Fruit fly (Drosophila melanogaster) whole organism, adult: Measurements from ENCODE around the gene CG8004.

ENCODE experiments used
- CG11617 ChIP-seq: fragments of 200-800 bp; sonication (Bioruptor generic); optimal IDR thresholded peaks from 2 replicates; lab custom pipeline; 2017; ENCODE audit warnings: mild to moderate bottlenecking, missing biosample characterization, missing genetic modification reagents, missing genetic modification characterization
- CG12768 ChIP-seq: fragments of 200-800 bp; sonication (Bioruptor generic); optimal IDR thresholded peaks from 2 replicates; lab custom pipeline; 2017; ENCODE audit warnings: missing biosample characterization, missing genetic modification characterization, mild to moderate bottlenecking, moderate library complexity, missing genetic modification reagents
- CG14711 ChIP-seq: fragments of 200-800 bp; sonication (Bioruptor generic); optimal IDR thresholded peaks from 2 replicates; lab custom pipeline; 2018; ENCODE audit warnings: missing biosample characterization, mild to moderate bottlenecking, missing genetic modification characterization, moderate library complexity
- CG1620 ChIP-seq: fragments of 200-800 bp; sonication (Bioruptor generic); optimal IDR thresholded peaks from 2 replicates; lab custom pipeline; 2016; ENCODE audit warnings: missing biosample characterization, missing genetic modification characterization
- CG33017 ChIP-seq: fragments of 200-800 bp; sonication (Bioruptor generic); optimal IDR thresholded peaks from 2 replicates; lab custom pipeline; 2018; ENCODE audit warnings: missing biosample characterization, mild to moderate bottlenecking, missing genetic modification characterization, moderate library complexity
- CG5204 ChIP-seq: fragments of 200-800 bp; sonication (Bioruptor generic); optimal IDR thresholded peaks from 2 replicates; lab custom pipeline; 2016; ENCODE audit warnings: missing biosample characterization, missing genetic modification characterization
- CG7045 ChIP-seq: fragments of 200-800 bp; sonication (Bioruptor generic); optimal IDR thresholded peaks from 2 replicates; lab custom pipeline; 2017; ENCODE audit warnings: missing biosample characterization, mild to moderate bottlenecking, missing genetic modification characterization
- CG7101 ChIP-seq: fragments of 200-800 bp; sonication (Bioruptor generic); optimal IDR thresholded peaks from 2 replicates; lab custom pipeline; 2018; ENCODE audit warnings: missing biosample characterization, mild to moderate bottlenecking, missing genetic modification characterization, moderate library complexity
- Clk ChIP-seq: fragments of 200-800 bp; sonication (Bioruptor generic); optimal IDR thresholded peaks from 2 replicates; lab custom pipeline; 2017; ENCODE audit warnings: missing biosample characterization, missing genetic modification characterization
- Crg-1 ChIP-seq: fragments of 200-800 bp; sonication (Bioruptor generic); optimal IDR thresholded peaks from 2 replicates; lab custom pipeline; 2016; ENCODE audit warnings: missing biosample characterization, missing genetic modification characterization
- Hr96 ChIP-seq: fragments of 200-800 bp; sonication (Bioruptor generic); optimal IDR thresholded peaks from 2 replicates; lab custom pipeline; 2016; ENCODE audit warnings: missing biosample characterization, missing genetic modification characterization
- Mnt ChIP-seq: fragments of 200-800 bp; sonication (Bioruptor generic); optimal IDR thresholded peaks from 2 replicates; lab custom pipeline; 2016; ENCODE audit warnings: missing biosample characterization, mild to moderate bottlenecking, missing genetic modification characterization
- bab1 ChIP-seq: fragments of 200-800 bp; sonication (Bioruptor generic); optimal IDR thresholded peaks from 3 replicates; lab custom pipeline; 2019; ENCODE audit warnings: missing biosample characterization, mild to moderate bottlenecking, missing genetic modification characterization, moderate library complexity
- cic ChIP-seq: fragments of 200-800 bp; sonication (Bioruptor generic); optimal IDR thresholded peaks from 2 replicates; lab custom pipeline; 2017; ENCODE audit warnings: missing biosample characterization, mild to moderate bottlenecking, missing genetic modification characterization, moderate library complexity
- cnc ChIP-seq, 2 experiments: fragments of >200 bp; optimal IDR thresholded peaks; 2 replicates each; lab custom pipeline; 2017
- kay ChIP-seq: fragments of 200-800 bp; sonication (Bioruptor generic); peaks from one replicate; lab custom pipeline; 2016; ENCODE audit warnings: missing biosample characterization, missing genetic modification characterization, borderline replicate concordance
- ovo ChIP-seq: fragments of 200-800 bp; sonication (Bioruptor generic); optimal IDR thresholded peaks from 2 replicates; lab custom pipeline; 2016; ENCODE audit warnings: missing biosample characterization, missing genetic modification characterization
- pad ChIP-seq: fragments of 200-800 bp; sonication (Bioruptor generic); optimal IDR thresholded peaks from 3 replicates; lab custom pipeline; 2017; ENCODE audit warnings: missing biosample characterization, missing genetic modification characterization, mild to moderate bottlenecking, moderate library complexity, missing genetic modification reagents
- tj ChIP-seq: fragments of 200-800 bp; sonication (Bioruptor generic); optimal IDR thresholded peaks from 3 replicates; lab custom pipeline; 2017; ENCODE audit warnings: missing biosample characterization, mild to moderate bottlenecking, missing genetic modification characterization, moderate library complexity
- toe ChIP-seq: fragments of 200-800 bp; sonication (Bioruptor generic); optimal IDR thresholded peaks from 2 replicates; lab custom pipeline; 2016; ENCODE audit warnings: missing biosample characterization, missing genetic modification characterization

Gene CG8004

DNA sequence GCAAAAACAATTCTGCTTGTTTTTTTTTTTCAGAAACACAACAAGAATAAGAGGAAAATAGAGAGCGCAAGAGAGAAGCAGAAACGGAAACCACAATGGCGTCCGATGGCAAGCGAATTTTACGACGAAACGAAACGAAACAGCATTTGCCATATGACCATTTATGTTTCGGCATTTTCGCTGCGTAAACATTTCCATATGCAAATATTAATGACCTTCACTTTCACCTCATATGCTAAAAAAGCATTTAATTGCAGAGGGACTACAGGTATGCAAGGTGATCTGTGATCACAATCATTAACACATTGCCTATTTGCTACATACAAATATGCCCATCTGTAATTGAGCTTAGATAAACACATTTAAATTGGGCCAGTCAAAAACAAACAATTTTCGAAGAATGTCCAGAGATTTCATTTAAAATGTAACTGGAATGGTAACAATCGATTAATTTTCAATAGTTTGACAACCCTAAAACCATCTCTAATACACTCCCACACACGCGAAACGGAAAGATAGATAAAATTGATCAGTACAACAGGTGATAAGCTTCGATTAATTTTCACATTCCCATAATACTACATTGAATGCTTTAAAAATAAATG is 22.1 kb downstream of the CG8004 start:
- TF ChIP-seq CG14711 (tag; lab: Kevin White, UChicago) = peak; percentile 61
- TF ChIP-seq CG33017 (tag; lab: Kevin White, UChicago) = no peak
- no peak for TF ChIP-seq bab1 (GFP tag; lab: Kevin White, UChicago)
- no peak for TF ChIP-seq CG11617 (GFP tag; lab: Kevin White, UChicago)
- TF ChIP-seq Crg-1 (GFP tag; lab: Kevin White, UChicago) = no peak
- peak; percentile 91 for TF ChIP-seq tj (GFP tag; lab: Kevin White, UChicago)
- TF ChIP-seq kay (GFP tag; lab: Kevin White, UChicago) = peak; percentile 92

dm6 chr3L:19905427-19905826 is 22.9 kb downstream of the CG8004 start:
- TF ChIP-seq kay (GFP tag; lab: Kevin White, UChicago) = peak; percentile 92
- TF ChIP-seq Hr96 = peak; percentile 24
- TF ChIP-seq CG11617 (GFP tag; lab: Kevin White, UChicago) = peak; percentile 21
- no peak for TF ChIP-seq Crg-1 (GFP tag; lab: Kevin White, UChicago)

- no peak for TF ChIP-seq CG7045
- no peak for TF ChIP-seq CG33017 (tag; lab: Kevin White, UChicago)
- no peak for TF ChIP-seq CG11617 (GFP tag; lab: Kevin White, UChicago)
- TF ChIP-seq pad (GFP tag; lab: Kevin White, UChicago) = no peak
- no peak for TF ChIP-seq Crg-1 (GFP tag; lab: Kevin White, UChicago)
- no peak for TF ChIP-seq Clk (GFP tag; lab: Kevin White, UChicago)
- no peak for TF ChIP-seq CG7101 (tag; lab: Kevin White, UChicago)
- TF ChIP-seq CG1620 = no peak
- no peak for TF ChIP-seq Mnt (GFP tag; lab: Kevin White, UChicago)
- no peak for TF ChIP-seq toe (GFP tag; lab: Kevin White, UChicago)
- TF ChIP-seq bab1 (GFP tag; lab: Kevin White, UChicago) = no peak
- TF ChIP-seq CG12768 = peak; percentile 49
- TF ChIP-seq CG5204 (GFP tag; lab: Kevin White, UChicago) = no peak
- peak; percentile 44 for TF ChIP-seq cic (GFP tag; lab: Kevin White, UChicago)
- no peak for TF ChIP-seq ovo (GFP tag; lab: Kevin White, UChicago)
- TF ChIP-seq cnc (optimal IDR thresholded peaks at IDR 0.05; lab: Kevin White, UChicago) = no peak
- no peak for TF ChIP-seq Hr96
- TF ChIP-seq tj (GFP tag; lab: Kevin White, UChicago) = peak; percentile 57
- TF ChIP-seq kay (GFP tag; lab: Kevin White, UChicago) = peak; percentile 85
- TF ChIP-seq CG14711 (tag; lab: Kevin White, UChicago) = no peak
Observed at dm6 chr3L:19904411-19905135, 23.7 kb downstream of the CG8004 start.

dm6 chr3L:19903400-19903846 is 24.9 kb downstream of the CG8004 start:
- TF ChIP-seq kay (GFP tag; lab: Kevin White, UChicago) (peak; percentile 76), Hr96 (no peak)

DNA sequence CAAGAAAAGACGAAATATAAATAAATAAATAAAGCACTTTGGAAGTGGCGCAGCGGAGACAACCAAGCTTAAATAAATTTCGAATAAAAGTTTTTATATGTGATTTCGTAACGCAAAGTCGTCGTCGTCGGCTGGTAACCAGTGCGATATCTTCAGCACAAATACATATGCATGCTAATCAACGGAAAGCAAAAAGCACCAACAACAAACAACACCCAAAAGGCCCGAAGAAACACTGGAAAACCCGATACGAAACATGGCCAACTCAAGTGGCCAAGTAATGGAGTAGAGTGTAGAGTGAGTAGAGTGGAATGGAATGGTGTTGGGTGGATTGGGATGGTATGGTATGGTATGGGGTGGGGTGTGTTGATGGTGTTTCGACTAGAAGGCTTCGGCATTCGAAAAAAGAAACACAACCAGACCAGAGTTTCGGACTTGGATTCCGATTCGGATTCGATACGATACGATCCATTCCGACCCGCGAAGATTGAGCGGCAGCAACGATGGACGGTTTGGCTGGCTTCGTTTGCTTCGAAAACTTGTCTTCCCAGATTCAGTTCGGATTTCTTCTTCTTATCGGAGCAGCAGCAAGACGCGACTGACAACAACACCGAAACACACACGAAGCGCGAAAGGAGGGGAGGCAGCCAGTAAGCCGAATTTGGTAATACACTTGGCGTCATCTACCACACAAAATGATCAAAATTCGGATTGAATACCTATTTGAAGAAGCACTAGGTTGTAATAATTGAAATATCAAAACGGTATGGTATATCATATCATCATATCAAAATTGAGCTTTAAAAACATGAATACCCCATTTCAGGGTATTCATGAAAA is 25.5 kb downstream of the CG8004 start:
- TF ChIP-seq CG11617 (GFP tag; lab: Kevin White, UChicago) = no peak
- TF ChIP-seq cnc (optimal IDR thresholded peaks at IDR 0.05; lab: Kevin White, UChicago) = no peak
- TF ChIP-seq toe (GFP tag; lab: Kevin White, UChicago) = no peak
- TF ChIP-seq CG5204 (GFP tag; lab: Kevin White, UChicago) = no peak
- no peak for TF ChIP-seq tj (GFP tag; lab: Kevin White, UChicago)
- TF ChIP-seq Mnt (GFP tag; lab: Kevin White, UChicago) = no peak
- TF ChIP-seq Clk (GFP tag; lab: Kevin White, UChicago) = no peak
- no peak for TF ChIP-seq cic (GFP tag; lab: Kevin White, UChicago)
- TF ChIP-seq CG33017 (tag; lab: Kevin White, UChicago) = peak; percentile 40
- peak; percentile 56 for TF ChIP-seq CG7101 (tag; lab: Kevin White, UChicago)
- peak; percentile 54 for TF ChIP-seq bab1 (GFP tag; lab: Kevin White, UChicago)
- TF ChIP-seq Crg-1 (GFP tag; lab: Kevin White, UChicago) = no peak
- peak; percentile 11 for TF ChIP-seq CG7045
- TF ChIP-seq CG1620 = no peak
- no peak for TF ChIP-seq kay (GFP tag; lab: Kevin White, UChicago)
- no peak for TF ChIP-seq ovo (GFP tag; lab: Kevin White, UChicago)
- TF ChIP-seq CG12768 = peak; percentile 4
- no peak for TF ChIP-seq Hr96
- no peak for TF ChIP-seq pad (GFP tag; lab: Kevin White, UChicago)
- no peak for TF ChIP-seq CG14711 (tag; lab: Kevin White, UChicago)
